Fruit fly (Drosophila melanogaster): ENCODE results near the gene CG9386.
A peak's percentile ranks its signal among the peaks of the same experiment; 100 is the strongest.

The CG9386 gene

DNA sequence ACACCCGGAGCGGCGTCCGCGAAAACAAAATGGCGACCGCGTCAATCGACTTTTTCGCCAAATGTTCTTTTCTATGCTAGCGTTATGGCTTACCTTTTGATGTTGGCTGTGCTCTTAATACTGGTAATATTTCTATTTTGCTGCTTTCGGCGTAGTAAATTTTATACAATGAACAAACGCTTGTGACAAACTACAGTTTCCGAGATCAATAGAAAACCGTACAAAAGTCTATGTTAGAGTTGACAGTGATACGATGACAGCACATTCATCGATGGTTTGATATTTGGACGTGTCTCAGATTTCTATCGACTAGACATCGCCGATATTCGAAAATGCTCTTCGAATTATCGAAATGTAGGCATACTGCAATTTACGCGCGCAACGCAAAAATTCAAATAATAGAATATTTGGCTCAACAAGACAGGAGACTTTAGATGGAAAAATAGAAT is 45.1 kb downstream of the CG9386 start, which contains the start of gene rump:
rump (minus strand) TSS at position 255 of the 449 bp plus-strand sequence.
- TF ChIP-seq hkb (optimal IDR thresholded peaks at IDR 0.05), result no peak
- no peak for TF ChIP-seq hkb (GFP tag; IDR thresholded peaks at IDR 0.05)
- TF ChIP-seq CG12659 (GFP tag; optimal IDR thresholded peaks at IDR 0.05), result peak; percentile 80
- TF ChIP-seq scrt (GFP tag; optimal IDR thresholded peaks at IDR 0.05), result no peak
- TF ChIP-seq CG30020 (tag; optimal IDR thresholded peaks at IDR 0.05), result peak; percentile 40
- no peak for TF ChIP-seq dmrt11E (tag; optimal IDR thresholded peaks at IDR 0.05)
- no peak for TF ChIP-seq cwo (GFP tag; optimal IDR thresholded peaks at IDR 0.05)
- no peak for TF ChIP-seq klu (GFP tag; IDR thresholded peaks at IDR 0.05)
- TF ChIP-seq lilli (GFP tag; optimal IDR thresholded peaks at IDR 0.05), result peak; percentile 43
- peak; percentile 34 for TF ChIP-seq vfl (GFP tag; optimal IDR thresholded peaks at IDR 0.05)
- TF ChIP-seq sd (tag; optimal IDR thresholded peaks at IDR 0.05), result peak; percentile 60
- peak; percentile 48 for TF ChIP-seq CG13624 (GFP tag; optimal IDR thresholded peaks at IDR 0.05)
- no peak for TF ChIP-seq CG11093 (GFP tag; IDR thresholded peaks at IDR 0.05)
- TF ChIP-seq CG3838 (GFP tag; optimal IDR thresholded peaks at IDR 0.05), result no peak
- TF ChIP-seq ato (GFP tag; IDR thresholded peaks at IDR 0.05; ENCODE audit: partially characterized antibody), result no peak
- TF ChIP-seq grau (tag; optimal IDR thresholded peaks at IDR 0.05), result peak; percentile 34
- no peak for TF ChIP-seq sqz (GFP tag; optimal IDR thresholded peaks at IDR 0.05)
- TF ChIP-seq CG14965 (GFP tag; optimal IDR thresholded peaks at IDR 0.05; ENCODE audit: borderline replicate concordance), result no peak
- TF ChIP-seq CG7928 (GFP tag; optimal IDR thresholded peaks at IDR 0.05), result no peak
- no peak for TF ChIP-seq h (optimal IDR thresholded peaks at IDR 0.05)
- TF ChIP-seq Awh (GFP tag; IDR thresholded peaks at IDR 0.05), result no peak
- TF ChIP-seq Gsc (GFP tag; IDR thresholded peaks at IDR 0.05), result no peak
- no peak for TF ChIP-seq CG12299 (tag; optimal IDR thresholded peaks at IDR 0.05)
- TF ChIP-seq CG32767 (GFP tag; IDR thresholded peaks at IDR 0.05), result no peak
- peak; percentile 3 for TF ChIP-seq CG17568 (GFP tag; optimal IDR thresholded peaks at IDR 0.05)
- TF ChIP-seq maf-S (GFP tag; optimal IDR thresholded peaks at IDR 0.05), result no peak
- TF ChIP-seq ewg (GFP tag; optimal IDR thresholded peaks at IDR 0.05), result no peak
- TF ChIP-seq CG31388 (GFP tag; optimal IDR thresholded peaks at IDR 0.05), result no peak
- TF ChIP-seq Adf1 (GFP tag; IDR thresholded peaks at IDR 0.05), result no peak
- no peak for TF ChIP-seq hbn (GFP tag; IDR thresholded peaks at IDR 0.05; ENCODE audit: partially characterized antibody)
- TF ChIP-seq CG9437 (GFP tag; optimal IDR thresholded peaks at IDR 0.05), result no peak
- no peak for TF ChIP-seq Hmr (GFP tag; optimal IDR thresholded peaks at IDR 0.05)
- no peak for TF ChIP-seq tio (GFP tag; optimal IDR thresholded peaks at IDR 0.05)
- no peak for TF ChIP-seq gcm2 (GFP tag; optimal IDR thresholded peaks at IDR 0.05)
- no peak for TF ChIP-seq cato (GFP tag; optimal IDR thresholded peaks at IDR 0.05; ENCODE audit: borderline replicate concordance)
- TF ChIP-seq CG15073 (GFP tag; optimal IDR thresholded peaks at IDR 0.05), result no peak
- TF ChIP-seq grn (GFP tag; optimal IDR thresholded peaks at IDR 0.05), result no peak
- no peak for TF ChIP-seq eyg (GFP tag; optimal IDR thresholded peaks at IDR 0.05)
- TF ChIP-seq inv (GFP tag; IDR thresholded peaks at IDR 0.05; ENCODE audit: partially characterized antibody), result no peak
- TF ChIP-seq CG1529 (GFP tag; optimal IDR thresholded peaks at IDR 0.05), result no peak
- TF ChIP-seq Xrp1 (GFP tag; IDR thresholded peaks at IDR 0.05), result no peak
- TF ChIP-seq Dbx (GFP tag; IDR thresholded peaks at IDR 0.05), result no peak
- no peak for TF ChIP-seq Optix (GFP tag; IDR thresholded peaks at IDR 0.05)
- peak; percentile 94 for TF ChIP-seq MESR4 (GFP tag; optimal IDR thresholded peaks at IDR 0.05)
- TF ChIP-seq CG12071 (GFP tag; optimal IDR thresholded peaks at IDR 0.05), result no peak
- no peak for TF ChIP-seq NfI (GFP tag; optimal IDR thresholded peaks at IDR 0.05)
- no peak for TF ChIP-seq Rx (GFP tag; IDR thresholded peaks at IDR 0.05)
- peak; percentile 65 for TF ChIP-seq CG10267 (tag; optimal IDR thresholded peaks at IDR 0.05)
- TF ChIP-seq CG18619 (GFP tag; optimal IDR thresholded peaks at IDR 0.05), result no peak
- TF ChIP-seq pb (GFP tag; optimal IDR thresholded peaks at IDR 0.05), result no peak
- no peak for TF ChIP-seq CG14441 (GFP tag; IDR thresholded peaks at IDR 0.05)
- TF ChIP-seq CG16863 (GFP tag; optimal IDR thresholded peaks at IDR 0.05), result peak; percentile 2

Data from whole organism, embryonic.